Fruit fly (Drosophila melanogaster): ENCODE results near the gene Pex12.

Gene Pex12

dm6 chr2L:780182-780581 is 35.6 kb upstream of the Pex12 start, which contains the start of gene Gr21a:
Gene Gr21a (plus strand): TSS chr2L:780482.
- TF ChIP-seq CG17361 (GFP tag; IDR thresholded peaks at IDR 0.05): no peak
- no peak for TF ChIP-seq CG9215 (GFP tag; IDR thresholded peaks at IDR 0.05)
- no peak for TF ChIP-seq CG3163 (GFP tag; optimal IDR thresholded peaks at IDR 0.05)
- no peak for TF ChIP-seq Bteb2 (GFP tag; optimal IDR thresholded peaks at IDR 0.05)
- TF ChIP-seq CG10654 (GFP tag; optimal IDR thresholded peaks at IDR 0.05): no peak
- no peak for TF ChIP-seq kay (GFP tag; optimal IDR thresholded peaks at IDR 0.05)
- no peak for TF ChIP-seq CG11504 (tag; optimal IDR thresholded peaks at IDR 0.05)
- no peak for TF ChIP-seq nmo (GFP tag; optimal IDR thresholded peaks at IDR 0.05)
- no peak for TF ChIP-seq tx (GFP tag; optimal IDR thresholded peaks at IDR 0.05)
- no peak for TF ChIP-seq dm (GFP tag; optimal IDR thresholded peaks at IDR 0.05)
- TF ChIP-seq CG10209 (GFP tag; optimal IDR thresholded peaks at IDR 0.05): no peak
- TF ChIP-seq YL-1 (GFP tag; optimal IDR thresholded peaks at IDR 0.05): no peak
- no peak for TF ChIP-seq CG7372 (GFP tag; IDR thresholded peaks at IDR 0.05)
- no peak for TF ChIP-seq slbo (GFP tag; IDR thresholded peaks at IDR 0.05)
- no peak for TF ChIP-seq sna (GFP tag; IDR thresholded peaks at IDR 0.05; ENCODE audit: partially characterized antibody)
- TF ChIP-seq CG15073 (GFP tag; optimal IDR thresholded peaks at IDR 0.05): no peak
- TF ChIP-seq Ravus (GFP tag; IDR thresholded peaks at IDR 0.05): no peak
- TF ChIP-seq zen2 (GFP tag; IDR thresholded peaks at IDR 0.05; ENCODE audit: partially characterized antibody): no peak
- TF ChIP-seq odd (GFP tag; optimal IDR thresholded peaks at IDR 0.05): no peak

dm6 chr2L:780851-781250 is 34.9 kb upstream of the Pex12 start:
- TF ChIP-seq hkb (optimal IDR thresholded peaks at IDR 0.05): no peak
- TF ChIP-seq hkb (GFP tag; IDR thresholded peaks at IDR 0.05): no peak
- TF ChIP-seq CG9932 (GFP tag; IDR thresholded peaks at IDR 0.05): 0 out of 2 replicates have a peak, but pooled peaks have one; percentile 9
- no peak for TF ChIP-seq CG17359 (tag; optimal IDR thresholded peaks at IDR 0.05)
- no peak for TF ChIP-seq fd102C (GFP tag; optimal IDR thresholded peaks at IDR 0.05)
- TF ChIP-seq Aef1 (GFP tag; IDR thresholded peaks at IDR 0.05): no peak
- TF ChIP-seq Hr51 (GFP tag; optimal IDR thresholded peaks at IDR 0.05): no peak
- TF ChIP-seq tio (GFP tag; optimal IDR thresholded peaks at IDR 0.05): no peak
- peak; percentile 24 for TF ChIP-seq CG2678 (tag; optimal IDR thresholded peaks at IDR 0.05)
- no peak for TF ChIP-seq CG13624 (GFP tag; optimal IDR thresholded peaks at IDR 0.05)
- TF ChIP-seq CG18599 (GFP tag; optimal IDR thresholded peaks at IDR 0.05): peak; percentile 60
- peak; percentile 61 for TF ChIP-seq slbo (GFP tag; IDR thresholded peaks at IDR 0.05)
- no peak for TF ChIP-seq Hsf (GFP tag; optimal IDR thresholded peaks at IDR 0.05)
- peak; percentile 33 for TF ChIP-seq Hmr (GFP tag; optimal IDR thresholded peaks at IDR 0.05)
- TF ChIP-seq CG15514 (GFP tag; optimal IDR thresholded peaks at IDR 0.05): peak; percentile 12
- no peak for TF ChIP-seq CG4820 (GFP tag; optimal IDR thresholded peaks at IDR 0.05)
- TF ChIP-seq Rfx (GFP tag; IDR thresholded peaks at IDR 0.05): 0 out of 2 replicates have a peak, but pooled peaks have one; percentile 22
- no peak for TF ChIP-seq Neu2 (GFP tag; optimal IDR thresholded peaks at IDR 0.05; ENCODE audit: borderline replicate concordance)
- no peak for TF ChIP-seq pb (GFP tag; optimal IDR thresholded peaks at IDR 0.05)
- 0 out of 3 replicates have a peak, but pooled peaks have one; percentile 21 for TF ChIP-seq Dbx (GFP tag; IDR thresholded peaks at IDR 0.05)
- no peak for TF ChIP-seq Hr39 (optimal IDR thresholded peaks at IDR 0.05)
- no peak for TF ChIP-seq CG12219 (GFP tag; optimal IDR thresholded peaks at IDR 0.05)
- TF ChIP-seq Nf-YC (tag; optimal IDR thresholded peaks at IDR 0.05): no peak
- TF ChIP-seq CG2120 (GFP tag; optimal IDR thresholded peaks at IDR 0.05): peak; percentile 28
- TF ChIP-seq row (GFP tag; IDR thresholded peaks at IDR 0.05): 0 out of 3 replicates have a peak, but pooled peaks have one; percentile 29
- TF ChIP-seq CG8765 (GFP tag; IDR thresholded peaks at IDR 0.05): no peak
- TF ChIP-seq tup (GFP tag; optimal IDR thresholded peaks at IDR 0.05): no peak
- TF ChIP-seq CG11696 (GFP tag; IDR thresholded peaks at IDR 0.05): no peak
- 0 out of 2 replicates have a peak, but pooled peaks have one; percentile 27 for TF ChIP-seq CG14441 (GFP tag; IDR thresholded peaks at IDR 0.05)
- TF ChIP-seq dm (GFP tag; optimal IDR thresholded peaks at IDR 0.05): no peak
- TF ChIP-seq lab (GFP tag; optimal IDR thresholded peaks at IDR 0.05): peak; percentile 34
- no peak for TF ChIP-seq HLH3B (GFP tag; IDR thresholded peaks at IDR 0.05)
- no peak for TF ChIP-seq MBD-R2 (GFP tag; IDR thresholded peaks at IDR 0.05)
- no peak for TF ChIP-seq CG14014 (GFP tag; IDR thresholded peaks at IDR 0.05)
- no peak for TF ChIP-seq p53 (GFP tag; optimal IDR thresholded peaks at IDR 0.05)
